Worm (Caenorhabditis elegans) whole organism, mixed stage, embryonic: ENCODE results near the gene fzo-1.

ENCODE experiments used
- lin-13 ChIP-seq: fragments of 150-350 bp; optimal IDR thresholded peaks from 2 replicates; lab custom pipeline; 2014; ENCODE audit warnings: missing biosample characterization, missing genetic modification characterization
- lsy-2 ChIP-seq: fragments of 150-350 bp; optimal IDR thresholded peaks from 2 replicates; lab custom pipeline; 2014; ENCODE audit warnings: missing biosample characterization, missing genetic modification characterization
- mep-1 ChIP-seq: fragments of 150-350 bp; optimal IDR thresholded peaks from 2 replicates; lab custom pipeline; 2017; ENCODE audit warnings: missing biosample characterization, missing genetic modification reagents, missing genetic modification characterization, inconsistent platforms
- nhr-237 ChIP-seq: fragments of 150-350 bp; optimal IDR thresholded peaks from 2 replicates; lab custom pipeline; 2014; ENCODE audit warnings: missing biosample characterization, missing genetic modification characterization
- nhr-76 ChIP-seq: sonication (generic microtip); optimal IDR thresholded peaks from 2 replicates; lab custom pipeline; 2017; ENCODE audit warnings: missing biosample characterization, missing genetic modification characterization
- pha-4 ChIP-seq: fragments of 150-350 bp; optimal IDR thresholded peaks from 2 replicates; lab custom pipeline; 2018; ENCODE audit warnings: missing biosample characterization, missing genetic modification reagents, missing genetic modification characterization
- sem-2 ChIP-seq: fragments of 200-800 bp; sonication (Bioruptor generic); optimal IDR thresholded peaks from 2 replicates; lab custom pipeline; 2018; ENCODE audit warnings: mild to moderate bottlenecking, missing genetic modification characterization, missing compliant biosample characterization
- unc-120 ChIP-seq: sonication (generic microtip); optimal IDR thresholded peaks from 2 replicates; lab custom pipeline; 2017; ENCODE audit warnings: missing genetic modification characterization, missing compliant biosample characterization; ENCODE audit not compliant: poor library complexity, severe bottlenecking
- unc-62 ChIP-seq: fragments of 150-350 bp; optimal IDR thresholded peaks from 2 replicates; lab custom pipeline; 2014; ENCODE audit warnings: missing biosample characterization, missing genetic modification reagents, missing genetic modification characterization

ce11 chrII:5818298-5818697, 17.7 kb downstream of the fzo-1 start, which contains the start of gene ZK1248.4:
- no peak for TF ChIP-seq nhr-237 (tag; lab: Kevin White, UChicago)
- no peak for TF ChIP-seq lsy-2 (tag; lab: Kevin White, UChicago)
- TF ChIP-seq sem-2 (GFP tag; lab: Kevin White, UChicago): no peak
- no peak for TF ChIP-seq mep-1 (tag; lab: Kevin White, UChicago)
- no peak for TF ChIP-seq lin-13 (tag; lab: Kevin White, UChicago)
- TF ChIP-seq pha-4: no peak
- TF ChIP-seq unc-120 (tag; lab: Kevin White, UChicago): no peak
- no peak for TF ChIP-seq unc-62 (GFP tag; lab: Kevin White, UChicago)
- no peak for TF ChIP-seq nhr-76 (tag; lab: Kevin White, UChicago)
